Worm (Caenorhabditis elegans): Measurements from ENCODE around the gene sfxn-2.

Gene sfxn-2

DNA sequence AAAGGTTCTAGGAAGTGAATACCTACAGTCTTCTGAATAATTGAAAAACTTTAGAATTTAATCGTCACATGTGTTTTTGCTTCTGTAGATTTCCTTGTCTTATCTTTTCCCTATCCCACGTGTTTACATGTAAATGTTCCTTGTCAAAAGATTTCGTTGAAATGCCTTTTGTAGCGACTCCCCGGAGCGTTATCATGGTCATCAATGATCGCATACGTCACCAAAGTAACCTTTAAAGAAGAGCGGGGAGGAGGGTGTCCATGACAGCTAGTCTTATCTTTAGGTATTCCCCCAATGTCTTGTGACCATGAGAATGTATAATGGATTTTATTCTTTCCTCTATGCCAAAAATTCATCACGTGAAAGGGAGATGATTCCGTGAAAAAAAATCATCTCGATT is 28.8 kb upstream of the sfxn-2 start (continued):
- TF ChIP-seq Y48G9A.11 (GFP tag; IDR thresholded peaks at IDR 0.05) (no peak), lim-7 (GFP tag; IDR thresholded peaks at IDR 0.05) (no peak), ceh-44 (GFP tag; IDR thresholded peaks at IDR 0.05) (no peak), zfp-3 (GFP tag; conservative IDR thresholded peaks at IDR 0.05) (0 out of 2 replicates have a peak, but pooled peaks have one; percentile 12), dmd-8 (GFP tag; IDR thresholded peaks at IDR 0.05) (no peak), zfp-2 (tag; optimal IDR thresholded peaks at IDR 0.05) (no peak), nhr-102 (tag; optimal IDR thresholded peaks at IDR 0.05) (peak; percentile 87), daf-12 (tag; optimal IDR thresholded peaks at IDR 0.05) (no peak), ZK337.2 (GFP tag; IDR thresholded peaks at IDR 0.05) (no peak), lin-15B (tag; optimal IDR thresholded peaks at IDR 0.05) (no peak), ZK546.5 (tag; optimal IDR thresholded peaks at IDR 0.05) (no peak), egl-43 (GFP tag; IDR thresholded peaks at IDR 0.05) (no peak), unc-39 (tag; optimal IDR thresholded peaks at IDR 0.05) (no peak), Y105C5A.15 (GFP tag; IDR thresholded peaks at IDR 0.05) (no peak), nhr-10 (tag; optimal IDR thresholded peaks at IDR 0.05) (no peak), mdl-1 (tag; optimal IDR thresholded peaks at IDR 0.05) (peak; percentile 63 to 73), set-16 (GFP tag; IDR thresholded peaks at IDR 0.05) (no peak), sdz-12 (GFP tag; optimal IDR thresholded peaks at IDR 0.05) (no peak), aha-1 (tag) (peak; percentile 90), mxl-3 (GFP tag; optimal IDR thresholded peaks at IDR 0.05) (peak; percentile 58), nhr-11 (tag; optimal IDR thresholded peaks at IDR 0.05) (no peak), nhr-41 (GFP tag; IDR thresholded peaks at IDR 0.05) (0 out of 2 replicates have a peak, but pooled peaks have one; percentile 35), madf-5 (GFP tag; IDR thresholded peaks at IDR 0.05) (no peak), zip-11 (GFP tag; IDR thresholded peaks at IDR 0.05) (no peak), attf-4 (tag; optimal IDR thresholded peaks at IDR 0.05) (no peak), ceh-32 (tag; optimal IDR thresholded peaks at IDR 0.05; ENCODE audit: poor library complexity) (no peak), nhr-28 (tag; optimal IDR thresholded peaks at IDR 0.05) (peak; percentile 63), lin-13 (GFP tag; optimal IDR thresholded peaks at IDR 0.05) (no peak), F37D6.2 (tag; optimal IDR thresholded peaks at IDR 0.05) (no peak), lsy-2 (tag; optimal IDR thresholded peaks at IDR 0.05) (peak in 1 of 2 experiments; percentile 44), dmd-9 (GFP tag; IDR thresholded peaks at IDR 0.05) (no peak), skn-1 (tag; optimal IDR thresholded peaks at IDR 0.05) (no peak), snpc-1.2 (GFP tag; IDR thresholded peaks at IDR 0.05) (no peak), mdt-29 (GFP tag; IDR thresholded peaks at IDR 0.05) (0 out of 2 replicates have a peak, but pooled peaks have one; percentile 27), F10B5.3 (tag; optimal IDR thresholded peaks at IDR 0.05) (no peak), snpc-4 (tag; optimal IDR thresholded peaks at IDR 0.05) (no peak), arid-1 (GFP tag; conservative IDR thresholded peaks at IDR 0.05) (no peak), duxl-1 (tag; optimal IDR thresholded peaks at IDR 0.05; ENCODE audit: poor library complexity) (no peak), fkh-10 (GFP tag; optimal IDR thresholded peaks at IDR 0.05) (no peak), F44E2.7 (GFP tag; IDR thresholded peaks at IDR 0.05) (no peak), hlh-30 (tag; optimal IDR thresholded peaks at IDR 0.05; ENCODE audit: insufficient read depth) (peak; percentile 79), zag-1 (tag; optimal IDR thresholded peaks at IDR 0.05) (no peak), ztf-7 (tag; optimal IDR thresholded peaks at IDR 0.05) (no peak), daf-16 (GFP tag; optimal IDR thresholded peaks at IDR 0.05) (peak in 1 of 2 experiments; percentile 58), daf-16 (tag; optimal IDR thresholded peaks at IDR 0.05) (peak; percentile 89), vab-7 (GFP tag; IDR thresholded peaks at IDR 0.05) (no peak), nhr-111 (GFP tag; optimal IDR thresholded peaks at IDR 0.05) (no peak), nhr-25 (tag; optimal IDR thresholded peaks at IDR 0.05; ENCODE audit: borderline replicate concordance, insufficient read depth) (peak; percentile 83), nhr-6 (tag; optimal IDR thresholded peaks at IDR 0.05) (no peak), unc-130 (GFP tag; optimal IDR thresholded peaks at IDR 0.05) (no peak), gei-8 (GFP tag; optimal IDR thresholded peaks at IDR 0.05) (peak; percentile 53), F49E8.2 (tag; optimal IDR thresholded peaks at IDR 0.05; ENCODE audit: borderline replicate concordance) (no peak)
